Worm (Caenorhabditis elegans): Measurements from ENCODE around the gene F36H9.7.

- TF ChIP-seq ama-1 (optimal IDR thresholded peaks at IDR 0.05) (no peak), tbx-11 (GFP tag; IDR thresholded peaks at IDR 0.05) (no peak)
Measured at ce11 chrV:1811035-1811434, 36.3 kb upstream of the F36H9.7 start, which contains the start of gene Y46H3A.4.

Measured in whole organism, early embryonic.